Worm (Caenorhabditis elegans): ENCODE data around the gene phf-14.

DNA sequence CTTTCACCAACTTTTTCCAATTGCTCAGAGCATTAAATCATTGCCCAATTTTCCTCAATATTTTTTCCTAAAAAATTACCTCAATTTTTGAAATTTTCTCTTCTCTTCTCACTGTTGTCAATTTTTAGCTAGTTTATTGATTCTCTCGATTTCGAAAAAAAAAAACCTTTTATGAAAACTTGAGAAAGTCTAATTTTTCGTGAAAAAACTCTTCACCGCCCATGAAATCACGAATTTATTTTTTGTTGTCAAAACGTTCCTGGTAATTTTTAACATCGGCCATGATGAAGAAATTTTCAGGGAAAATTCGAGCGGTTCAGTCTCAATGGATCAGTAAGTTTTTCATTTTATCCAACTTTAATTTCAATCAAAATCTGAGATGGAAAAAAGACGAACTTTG is 28.3 kb downstream of the phf-14 start, which contains the start of gene fbxa-157:
- no peak for TF ChIP-seq him-1 (tag; optimal IDR thresholded peaks at IDR 0.05)
- TF ChIP-seq dao-5 (tag; optimal IDR thresholded peaks at IDR 0.05): no peak
- no peak for TF ChIP-seq W03F9.2 (tag; optimal IDR thresholded peaks at IDR 0.05)

Data from whole organism, L4/young adult.